Fruit fly (Drosophila melanogaster): Measurements from ENCODE around the gene skd.
A peak's percentile ranks its signal among the peaks of the same experiment; 100 is the strongest.

The skd gene

dm6 chr3L:21065212-21065902 is 38.1 kb upstream of the skd start, which contains the start of gene CG43072 (continued):
- TF ChIP-seq knrl (GFP tag; IDR thresholded peaks at IDR 0.05; ENCODE audit: partially characterized antibody) (no peak), CG14860 (GFP tag; IDR thresholded peaks at IDR 0.05; ENCODE audit: partially characterized antibody) (no peak), CG17612 (GFP tag; IDR thresholded peaks at IDR 0.05) (no peak), gro (GFP tag; optimal IDR thresholded peaks at IDR 0.05) (peak; percentile 42), Meics (GFP tag; optimal IDR thresholded peaks at IDR 0.05) (no peak), CG16779 (GFP tag; IDR thresholded peaks at IDR 0.05) (no peak), Mad (GFP tag; optimal IDR thresholded peaks at IDR 0.05) (no peak), CG8089 (GFP tag; optimal IDR thresholded peaks at IDR 0.05) (no peak), Stat92E (GFP tag; optimal IDR thresholded peaks at IDR 0.05) (no peak), CG30431 (GFP tag; optimal IDR thresholded peaks at IDR 0.05) (no peak), slou (GFP tag; optimal IDR thresholded peaks at IDR 0.05) (no peak), CG10267 (tag; optimal IDR thresholded peaks at IDR 0.05) (peak; percentile 15), ATbp (GFP tag; optimal IDR thresholded peaks at IDR 0.05) (no peak), Dek (tag; optimal IDR thresholded peaks at IDR 0.05) (no peak), NC2β (GFP tag; optimal IDR thresholded peaks at IDR 0.05) (no peak), CG43689 (GFP tag; IDR thresholded peaks at IDR 0.05) (no peak), toy (GFP tag; IDR thresholded peaks at IDR 0.05) (no peak), Ets97D (GFP tag; optimal IDR thresholded peaks at IDR 0.05) (no peak), mam (GFP tag; optimal IDR thresholded peaks at IDR 0.05) (no peak), CG7745 (tag; optimal IDR thresholded peaks at IDR 0.05) (no peak), CG10321 (GFP tag; IDR thresholded peaks at IDR 0.05) (no peak), CG31224 (GFP tag; IDR thresholded peaks at IDR 0.05) (no peak), CG8290 (GFP tag; optimal IDR thresholded peaks at IDR 0.05) (no peak), CG8290 (tag; optimal IDR thresholded peaks at IDR 0.05) (peak in 1 of 2 experiments; percentile 24), chn (GFP tag; optimal IDR thresholded peaks at IDR 0.05) (no peak), Max (GFP tag; optimal IDR thresholded peaks at IDR 0.05) (no peak), dm (GFP tag; optimal IDR thresholded peaks at IDR 0.05) (no peak), da (GFP tag; optimal IDR thresholded peaks at IDR 0.05) (no peak), CG13123 (GFP tag; optimal IDR thresholded peaks at IDR 0.05) (no peak), Dll (GFP tag; IDR thresholded peaks at IDR 0.05; ENCODE audit: partially characterized antibody) (no peak), Hr78 (GFP tag; optimal IDR thresholded peaks at IDR 0.05) (no peak), run (tag; optimal IDR thresholded peaks at IDR 0.05) (peak; percentile 22), Ravus (GFP tag; IDR thresholded peaks at IDR 0.05) (no peak), maf-S (GFP tag; optimal IDR thresholded peaks at IDR 0.05) (no peak), Scr (GFP tag; IDR thresholded peaks at IDR 0.05; ENCODE audit: partially characterized antibody) (no peak), ewg (GFP tag; optimal IDR thresholded peaks at IDR 0.05) (no peak), CG5245 (GFP tag; optimal IDR thresholded peaks at IDR 0.05) (no peak), CG6791 (GFP tag; IDR thresholded peaks at IDR 0.05; ENCODE audit: partially characterized antibody) (no peak), dati (GFP tag; IDR thresholded peaks at IDR 0.05) (no peak), kah (GFP tag; optimal IDR thresholded peaks at IDR 0.05) (peak; percentile 13), zen2 (GFP tag; IDR thresholded peaks at IDR 0.05; ENCODE audit: partially characterized antibody) (no peak), Dp (GFP tag; optimal IDR thresholded peaks at IDR 0.05) (peak; percentile 11), org-1 (GFP tag; optimal IDR thresholded peaks at IDR 0.05) (no peak), CG17802 (tag; optimal IDR thresholded peaks at IDR 0.05) (no peak), tgo (GFP tag; IDR thresholded peaks at IDR 0.05) (no peak), CG1647 (GFP tag; optimal IDR thresholded peaks at IDR 0.05) (no peak), CG10543 (GFP tag; optimal IDR thresholded peaks at IDR 0.05) (peak; percentile 37), dpn (GFP tag; optimal IDR thresholded peaks at IDR 0.05) (no peak), Aef1 (GFP tag; IDR thresholded peaks at IDR 0.05) (no peak), vvl (GFP tag; IDR thresholded peaks at IDR 0.05) (no peak)
